Fruit fly (Drosophila melanogaster) whole organism, prepupa: Measurements from ENCODE around the gene Mst87F.

Experiments used
- CG10631 ChIP-seq: fragments of 200-800 bp; sonication (Bioruptor generic); optimal IDR thresholded peaks from 2 replicates; lab custom pipeline; 2016; ENCODE audit warnings: missing biosample characterization, missing genetic modification characterization
- CG10669 ChIP-seq: fragments of 200-800 bp; sonication (Bioruptor generic); optimal IDR thresholded peaks from 3 replicates; lab custom pipeline; 2018; ENCODE audit warnings: missing biosample characterization, mild to moderate bottlenecking, missing genetic modification characterization, moderate library complexity
- CG11762 ChIP-seq: fragments of 200-800 bp; sonication (Bioruptor generic); optimal IDR thresholded peaks from 3 replicates; lab custom pipeline; 2016; ENCODE audit warnings: missing biosample characterization, missing genetic modification characterization; ENCODE audit not compliant: insufficient read depth
- CG11902 ChIP-seq: fragments of 200-800 bp; sonication (Bioruptor generic); optimal IDR thresholded peaks from 3 replicates; lab custom pipeline; 2016; ENCODE audit warnings: missing biosample characterization, missing genetic modification characterization
- CG1621 ChIP-seq: fragments of 200-800 bp; sonication (Bioruptor generic); optimal IDR thresholded peaks from 3 replicates; lab custom pipeline; 2018; ENCODE audit warnings: missing biosample characterization, mild to moderate bottlenecking, missing genetic modification characterization
- CG16779 ChIP-seq: fragments of 200-800 bp; sonication (Bioruptor generic); optimal IDR thresholded peaks from 3 replicates; lab custom pipeline; 2017; ENCODE audit warnings: missing biosample characterization, mild to moderate bottlenecking, missing genetic modification characterization
- CG3032 ChIP-seq: fragments of 200-800 bp; optimal IDR thresholded peaks from 2 replicates; lab custom pipeline; 2019; ENCODE audit warnings: missing biosample characterization, mild to moderate bottlenecking, missing genetic modification characterization, moderate library complexity
- CG31627 ChIP-seq: fragments of 200-800 bp; sonication (Bioruptor generic); optimal IDR thresholded peaks from 3 replicates; lab custom pipeline; 2016; ENCODE audit warnings: missing biosample characterization, missing genetic modification characterization
- CG32006 ChIP-seq: fragments of 200-800 bp; sonication (Bioruptor generic); optimal IDR thresholded peaks from 3 replicates; lab custom pipeline; 2017; ENCODE audit warnings: missing biosample characterization, mild to moderate bottlenecking, missing genetic modification characterization
- CG3919 ChIP-seq: fragments of 200-800 bp; sonication (Bioruptor generic); optimal IDR thresholded peaks from 3 replicates; lab custom pipeline; 2016; ENCODE audit warnings: missing biosample characterization, missing genetic modification characterization
- CG4318 ChIP-seq: fragments of 200-800 bp; sonication (Bioruptor generic); optimal IDR thresholded peaks from 3 replicates; lab custom pipeline; 2017; ENCODE audit warnings: missing biosample characterization, mild to moderate bottlenecking, missing genetic modification characterization
- CG6163 ChIP-seq: fragments of 200-800 bp; sonication (Bioruptor generic); IDR thresholded peaks from 3 replicates; pipeline ENCODE4 v1.3.6; 2022; ENCODE audit warnings: missing biosample characterization, missing genetic modification characterization
- CG6276 ChIP-seq: fragments of 200-800 bp; sonication (Bioruptor generic); optimal IDR thresholded peaks from 2 replicates; lab custom pipeline; 2017; ENCODE audit warnings: missing biosample characterization, mild to moderate bottlenecking, missing genetic modification characterization
- CG6792 ChIP-seq: fragments of 200-800 bp; sonication (Bioruptor generic); optimal IDR thresholded peaks from 3 replicates; lab custom pipeline; 2016; ENCODE audit warnings: missing biosample characterization, missing genetic modification characterization
- CG6808 ChIP-seq: fragments of 200-800 bp; sonication (Bioruptor generic); optimal IDR thresholded peaks from 3 replicates; lab custom pipeline; 2017; ENCODE audit warnings: missing biosample characterization, missing genetic modification characterization, mild to moderate bottlenecking, moderate library complexity, missing genetic modification reagents
- CG6854 ChIP-seq: fragments of 200-800 bp; sonication (Bioruptor generic); optimal IDR thresholded peaks from 2 replicates; lab custom pipeline; 2017; ENCODE audit warnings: missing biosample characterization, mild to moderate bottlenecking, missing genetic modification characterization
- CG7368 ChIP-seq: fragments of 200-800 bp; sonication (Bioruptor generic); optimal IDR thresholded peaks from 3 replicates; lab custom pipeline; 2016; ENCODE audit warnings: missing biosample characterization, missing genetic modification characterization
- CG8119 ChIP-seq: fragments of 200-800 bp; sonication (Bioruptor generic); IDR thresholded peaks from 3 replicates; pipeline ENCODE4 v1.3.6; 2022; ENCODE audit warnings: missing biosample characterization, missing genetic modification characterization
- CG8319 ChIP-seq: fragments of 200-800 bp; sonication (Bioruptor generic); optimal IDR thresholded peaks from 3 replicates; lab custom pipeline; 2016; ENCODE audit warnings: missing biosample characterization, missing genetic modification characterization
- CG8632 ChIP-seq: fragments of 200-800 bp; sonication (Bioruptor generic); optimal IDR thresholded peaks from 3 replicates; lab custom pipeline; 2016; ENCODE audit warnings: missing biosample characterization, missing genetic modification characterization
- CG9139 ChIP-seq: fragments of 200-800 bp; sonication (Bioruptor generic); optimal IDR thresholded peaks from 3 replicates; lab custom pipeline; 2017; ENCODE audit warnings: missing biosample characterization, mild to moderate bottlenecking, missing genetic modification characterization
- Eip78C ChIP-seq: fragments of 200-800 bp; sonication (Bioruptor generic); peaks from one replicate; lab custom pipeline; 2016; ENCODE audit warnings: missing biosample characterization, missing genetic modification characterization
- Eip93F ChIP-seq: fragments of 200-800 bp; sonication (Bioruptor generic); optimal IDR thresholded peaks from 2 replicates; lab custom pipeline; 2016; ENCODE audit warnings: missing biosample characterization, mild to moderate bottlenecking, missing genetic modification characterization
- Ets21C ChIP-seq: fragments of 200-800 bp; sonication (Bioruptor generic); optimal IDR thresholded peaks from 3 replicates; lab custom pipeline; 2016; ENCODE audit warnings: missing biosample characterization, missing genetic modification characterization
- Ets96B ChIP-seq: fragments of 200-800 bp; optimal IDR thresholded peaks from 2 replicates; lab custom pipeline; 2019; ENCODE audit warnings: missing biosample characterization, mild to moderate bottlenecking, missing genetic modification characterization, moderate library complexity
- Hr38 ChIP-seq: sonication (Bioruptor generic); optimal IDR thresholded peaks from 2 replicates; lab custom pipeline; 2016; ENCODE audit warnings: missing biosample characterization, missing genetic modification characterization
- Hr39 ChIP-seq: fragments of 200-800 bp; sonication (Bioruptor generic); optimal IDR thresholded peaks from 2 replicates; lab custom pipeline; 2016; ENCODE audit warnings: missing biosample characterization, missing genetic modification characterization
- Hr4 ChIP-seq: fragments of 200-800 bp; sonication (Bioruptor generic); optimal IDR thresholded peaks from 3 replicates; lab custom pipeline; 2016; ENCODE audit warnings: missing biosample characterization, missing genetic modification characterization
- Lpt ChIP-seq: fragments of 200-800 bp; sonication (Bioruptor generic); optimal IDR thresholded peaks from 3 replicates; lab custom pipeline; 2016; ENCODE audit warnings: missing biosample characterization, missing genetic modification characterization
- OdsH ChIP-seq: fragments of 200-800 bp; sonication (Bioruptor generic); optimal IDR thresholded peaks from 3 replicates; lab custom pipeline; 2016; ENCODE audit warnings: missing biosample characterization, missing genetic modification characterization
- Sox14 ChIP-seq: fragments of 200-800 bp; sonication (Bioruptor generic); optimal IDR thresholded peaks from 3 replicates; lab custom pipeline; 2016; ENCODE audit warnings: missing biosample characterization, missing genetic modification characterization
- Sox15 ChIP-seq: fragments of 200-800 bp; sonication (Bioruptor generic); optimal IDR thresholded peaks from 3 replicates; lab custom pipeline; 2016; ENCODE audit warnings: missing biosample characterization, missing genetic modification characterization
- achi ChIP-seq: fragments of 200-800 bp; sonication (Bioruptor generic); optimal IDR thresholded peaks from 3 replicates; lab custom pipeline; 2016; ENCODE audit warnings: missing biosample characterization, missing genetic modification characterization
- acj6 ChIP-seq: fragments of 200-800 bp; sonication (Bioruptor generic); optimal IDR thresholded peaks from 3 replicates; lab custom pipeline; 2016; ENCODE audit warnings: missing biosample characterization, missing genetic modification characterization
- dsx ChIP-seq: fragments of 200-800 bp; optimal IDR thresholded peaks from 3 replicates; lab custom pipeline; 2019; ENCODE audit warnings: missing biosample characterization, mild to moderate bottlenecking, missing genetic modification characterization, moderate library complexity; ENCODE audit not compliant: poor library complexity, severe bottlenecking
- eg ChIP-seq: fragments of 200-800 bp; sonication (Bioruptor generic); IDR thresholded peaks from 3 replicates; pipeline ENCODE4 v1.3.6; 2022; ENCODE audit warnings: missing biosample characterization, missing genetic modification characterization
- esn ChIP-seq: fragments of 200-800 bp; sonication (Bioruptor generic); optimal IDR thresholded peaks from 2 replicates; lab custom pipeline; 2016; ENCODE audit warnings: missing biosample characterization, mild to moderate bottlenecking, missing genetic modification characterization, moderate library complexity
- fd59A ChIP-seq: fragments of 200-800 bp; sonication (Bioruptor generic); optimal IDR thresholded peaks from 2 replicates; lab custom pipeline; 2017; ENCODE audit warnings: missing biosample characterization, mild to moderate bottlenecking, missing genetic modification characterization, missing genetic modification reagents
- fkh ChIP-seq: fragments of 200-800 bp; sonication (Bioruptor generic); optimal IDR thresholded peaks from 3 replicates; lab custom pipeline; 2017; ENCODE audit warnings: missing biosample characterization, mild to moderate bottlenecking, missing genetic modification characterization, moderate library complexity
- lz ChIP-seq: fragments of 200-800 bp; sonication (Bioruptor generic); optimal IDR thresholded peaks from 3 replicates; lab custom pipeline; 2016; ENCODE audit warnings: missing biosample characterization, missing genetic modification characterization
- pdm3 ChIP-seq: fragments of 200-800 bp; sonication (Bioruptor generic); optimal IDR thresholded peaks from 3 replicates; lab custom pipeline; 2016; ENCODE audit warnings: missing biosample characterization, missing genetic modification characterization
- salr ChIP-seq, 2 experiments: fragments of 200-800 bp; sonication (Bioruptor generic); optimal IDR thresholded peaks; 3 replicates each; lab custom pipeline; 2016 to 2018; ENCODE audit warnings: missing biosample characterization in 2 of 2, missing genetic modification characterization in 2 of 2, mild to moderate bottlenecking in 1 of 2
- spab ChIP-seq: fragments of 200-800 bp; sonication (Bioruptor generic); optimal IDR thresholded peaks from 2 replicates; lab custom pipeline; 2017; ENCODE audit warnings: missing biosample characterization, mild to moderate bottlenecking, missing genetic modification characterization, missing genetic modification reagents
- topi ChIP-seq: fragments of 200-800 bp; sonication (Bioruptor generic); optimal IDR thresholded peaks from 3 replicates; lab custom pipeline; 2016; ENCODE audit warnings: missing biosample characterization, missing genetic modification characterization
- vri ChIP-seq: fragments of 200-800 bp; sonication (Bioruptor generic); optimal IDR thresholded peaks from 3 replicates; lab custom pipeline; 2016; ENCODE audit warnings: missing biosample characterization, mild to moderate bottlenecking, missing genetic modification characterization

Gene Mst87F

dm6 chr3R:13811737-13812136 is 16.1 kb downstream of the Mst87F start:
- TF ChIP-seq CG7368 = no peak
- no peak for TF ChIP-seq Lpt (GFP tag; lab: Kevin White, UChicago)
- no peak for TF ChIP-seq CG6792 (GFP tag; lab: Kevin White, UChicago)
- TF ChIP-seq CG4318 (GFP tag; lab: Kevin White, UChicago) = no peak
- no peak for TF ChIP-seq CG6854
- TF ChIP-seq Hr4 (GFP tag; lab: Kevin White, UChicago) = no peak
- TF ChIP-seq CG11902 = no peak
- no peak for TF ChIP-seq CG11762 (GFP tag; lab: Kevin White, UChicago)
- no peak for TF ChIP-seq CG6163 (GFP tag; lab: Robert Waterston, UW)
- no peak for TF ChIP-seq Sox15 (GFP tag; lab: Kevin White, UChicago)
- no peak for TF ChIP-seq pdm3

DNA sequence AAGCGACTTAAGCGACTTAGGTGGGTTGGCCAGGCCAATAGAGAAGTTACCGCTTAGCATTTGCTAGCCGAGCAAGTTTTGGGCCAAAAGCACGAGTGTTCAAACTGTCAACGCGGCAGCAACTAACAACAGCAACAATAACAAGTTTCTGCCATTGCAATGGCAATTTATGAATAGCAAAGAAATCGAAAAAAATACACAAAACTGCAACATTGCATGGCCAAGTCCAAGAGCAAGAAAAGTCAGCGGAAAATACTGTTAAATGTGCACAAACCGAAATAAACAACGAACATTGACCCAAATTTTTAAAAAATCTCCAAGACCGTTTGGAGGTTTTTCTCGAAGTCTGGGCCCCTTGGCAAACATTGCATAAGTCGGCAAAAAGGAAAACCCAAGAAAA is 17.5 kb downstream of the Mst87F start:
- TF ChIP-seq eg = no peak
- no peak for TF ChIP-seq CG6854
- TF ChIP-seq, all 60 proteins: peak for 0

DNA sequence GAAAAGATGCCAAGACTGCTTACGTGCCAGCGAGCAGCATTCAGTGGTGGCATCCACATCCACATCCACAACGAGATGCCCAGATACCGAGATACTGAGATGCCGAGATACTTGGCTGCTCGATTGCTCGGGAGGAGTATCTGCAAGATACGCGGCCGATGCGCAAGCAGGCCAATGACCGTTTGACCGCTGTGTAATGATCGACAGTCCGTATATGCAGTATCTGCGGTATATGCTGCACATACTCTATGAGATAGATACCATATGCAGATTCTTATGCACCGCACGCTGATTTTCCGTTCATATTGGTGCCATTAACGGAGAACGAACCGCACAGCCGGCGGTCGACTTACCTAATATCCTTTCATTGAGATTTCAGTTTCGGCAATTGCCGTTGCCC is 18.5 kb downstream of the Mst87F start:
- TF ChIP-seq CG16779 (no peak), eg (no peak), CG3919 (GFP tag; lab: Kevin White, UChicago) (no peak), CG32006 (GFP tag; lab: Kevin White, UChicago) (no peak), vri (GFP tag; lab: Kevin White, UChicago) (no peak)

dm6 chr3R:13807906-13808305 is 19.9 kb downstream of the Mst87F start:
- no peak for TF ChIP-seq Eip93F (GFP tag; lab: Kevin White, UChicago)
- TF ChIP-seq spab = peak; percentile 12
- no peak for TF ChIP-seq Lpt (GFP tag; lab: Kevin White, UChicago)
- peak; percentile 74 for TF ChIP-seq CG10631 (GFP tag; lab: Kevin White, UChicago)
- TF ChIP-seq CG10669 (GFP tag; lab: Kevin White, UChicago) = peak; percentile 14
- TF ChIP-seq CG32006 (GFP tag; lab: Kevin White, UChicago) = peak; percentile 90
- TF ChIP-seq CG6163 (GFP tag; lab: Robert Waterston, UW) = no peak
- TF ChIP-seq achi (GFP tag; lab: Kevin White, UChicago) = peak; percentile 70
- TF ChIP-seq CG3032 (tag; lab: Kevin White, UChicago) = peak; percentile 43
- TF ChIP-seq CG8319 (GFP tag; lab: Kevin White, UChicago) = peak; percentile 31
- peak; percentile 94 for TF ChIP-seq Eip78C (GFP tag; lab: Kevin White, UChicago)
- no peak for TF ChIP-seq CG9139 (GFP tag; lab: Kevin White, UChicago)
- no peak for TF ChIP-seq CG16779
- TF ChIP-seq pdm3 = peak; percentile 68
- TF ChIP-seq Hr39 (GFP tag; lab: Kevin White, UChicago) = peak; percentile 42
- TF ChIP-seq dsx = peak; percentile 18
- TF ChIP-seq CG8119 (GFP tag; lab: Robert Waterston, UW) = no peak
- TF ChIP-seq CG6276 (GFP tag; lab: Kevin White, UChicago) = peak; percentile 73
- TF ChIP-seq fd59A = peak; percentile 53
- peak in 1 of 2 experiments; percentile 85 for TF ChIP-seq salr (GFP tag; optimal IDR thresholded peaks at IDR 0.05; lab: Kevin White, UChicago)
- TF ChIP-seq Ets96B (tag; lab: Kevin White, UChicago) = peak; percentile 41
- peak; percentile 37 for TF ChIP-seq CG31627 (GFP tag; lab: Kevin White, UChicago)
- TF ChIP-seq CG8632 (GFP tag; lab: Kevin White, UChicago) = peak; percentile 34
- peak; percentile 41; the same call in 2 of the 3 replicates for TF ChIP-seq eg
- TF ChIP-seq CG6808 (GFP tag; lab: Kevin White, UChicago) = peak; percentile 47
- TF ChIP-seq Hr38 = no peak
- no peak for TF ChIP-seq vri (GFP tag; lab: Kevin White, UChicago)
- peak; percentile 66 for TF ChIP-seq Sox14 (GFP tag; lab: Kevin White, UChicago)
- TF ChIP-seq CG3919 (GFP tag; lab: Kevin White, UChicago) = peak; percentile 62
- TF ChIP-seq OdsH (GFP tag; lab: Kevin White, UChicago) = peak; percentile 63
- TF ChIP-seq CG6854 = no peak
- no peak for TF ChIP-seq CG1621 (tag; lab: Kevin White, UChicago)
- TF ChIP-seq topi = peak; percentile 53
- peak; percentile 83 for TF ChIP-seq CG4318 (GFP tag; lab: Kevin White, UChicago)
- TF ChIP-seq esn = peak; percentile 62
- peak; percentile 8 for TF ChIP-seq CG11762 (GFP tag; lab: Kevin White, UChicago)
- TF ChIP-seq lz = peak; percentile 46
- TF ChIP-seq acj6 (GFP tag; lab: Kevin White, UChicago) = peak; percentile 51
- no peak for TF ChIP-seq fkh (GFP tag; lab: Kevin White, UChicago)
- no peak for TF ChIP-seq Ets21C (GFP tag; lab: Kevin White, UChicago)
